Fruit fly (Drosophila melanogaster): Measurements from ENCODE around the gene Reps.

dm6 chr2L:11067970-11068369, 38.5 kb downstream of the Reps start:
- no peak for TF ChIP-seq CG2875 (GFP tag; optimal IDR thresholded peaks at IDR 0.05)
- no peak for TF ChIP-seq cg (GFP tag; optimal IDR thresholded peaks at IDR 0.05)
- TF ChIP-seq Nf-YC (tag; optimal IDR thresholded peaks at IDR 0.05) = no peak
- TF ChIP-seq crc (GFP tag; optimal IDR thresholded peaks at IDR 0.05) = no peak
- TF ChIP-seq CG17359 (tag; optimal IDR thresholded peaks at IDR 0.05) = no peak
- peak; percentile 16 for TF ChIP-seq gem (tag; optimal IDR thresholded peaks at IDR 0.05)
- no peak for TF ChIP-seq Vsx1 (GFP tag; optimal IDR thresholded peaks at IDR 0.05)
- no peak for TF ChIP-seq Nf-YA (GFP tag; IDR thresholded peaks at IDR 0.05)
- no peak for TF ChIP-seq Ets65A (GFP tag)
- TF ChIP-seq GATAe (GFP tag; conservative IDR thresholded peaks at IDR 0.05) = no peak
- no peak for TF ChIP-seq h (optimal IDR thresholded peaks at IDR 0.05)
- TF ChIP-seq CG6683 (GFP tag; optimal IDR thresholded peaks at IDR 0.05) = no peak
- TF ChIP-seq fru (optimal IDR thresholded peaks at IDR 0.05) = no peak

Data from whole organism, embryonic.